Fruit fly (Drosophila melanogaster) whole organism, embryonic: ENCODE data around the gene CG17249.
A peak's percentile ranks its signal among the peaks of the same experiment; 100 is the strongest.

Experiments
- Atf-2 ChIP-seq: fragments of 200-800 bp; sonication (Bioruptor generic); optimal IDR thresholded peaks from 2 replicates; lab custom pipeline; 2016; ENCODE audit warnings: missing biosample characterization, missing genetic modification characterization
- Bgb ChIP-seq: fragments of 200-800 bp; sonication (Bioruptor generic); IDR thresholded peaks from 2 replicates; pipeline ENCODE4 v1.3.6; 2022; ENCODE audit warnings: missing biosample characterization, missing genetic modification characterization; ENCODE audit not compliant: partially characterized antibody
- CG10209 ChIP-seq: fragments of 200-800 bp; sonication (Bioruptor generic); optimal IDR thresholded peaks from 3 replicates; lab custom pipeline; 2017; ENCODE audit warnings: missing biosample characterization, mild to moderate bottlenecking, missing genetic modification characterization, missing genetic modification reagents
- CG10267 ChIP-seq: fragments of 200-800 bp; sonication (Bioruptor generic); optimal IDR thresholded peaks from 2 replicates; lab custom pipeline; 2018; ENCODE audit warnings: missing biosample characterization, mild to moderate bottlenecking, missing genetic modification characterization, moderate library complexity
- CG10321 ChIP-seq: fragments of 200-800 bp; sonication (Bioruptor generic); IDR thresholded peaks from 2 replicates; pipeline ENCODE4 v1.3.6; 2022; ENCODE audit warnings: missing biosample characterization, missing genetic modification characterization
- CG10543 ChIP-seq: fragments of 200-800 bp; sonication (Bioruptor generic); optimal IDR thresholded peaks from 3 replicates; lab custom pipeline; 2017; ENCODE audit warnings: missing biosample characterization, mild to moderate bottlenecking, missing genetic modification characterization, moderate library complexity
- CG11723 ChIP-seq: fragments of 200-800 bp; sonication (Bioruptor generic); optimal IDR thresholded peaks from 2 replicates; lab custom pipeline; 2017; ENCODE audit warnings: missing biosample characterization, mild to moderate bottlenecking, missing genetic modification characterization
- CG12104 ChIP-seq: fragments of 200-800 bp; sonication (Bioruptor generic); optimal IDR thresholded peaks from 3 replicates; lab custom pipeline; 2016; ENCODE audit warnings: missing biosample characterization, missing genetic modification characterization
- CG12299 ChIP-seq: fragments of 200-800 bp; sonication (Bioruptor generic); optimal IDR thresholded peaks from 2 replicates; lab custom pipeline; 2018; ENCODE audit warnings: missing biosample characterization, mild to moderate bottlenecking, missing genetic modification characterization
- CG14710 ChIP-seq: fragments of 200-800 bp; sonication (Bioruptor generic); optimal IDR thresholded peaks from 3 replicates; lab custom pipeline; 2019; ENCODE audit warnings: missing biosample characterization, mild to moderate bottlenecking, missing genetic modification characterization, moderate library complexity
- CG15011 ChIP-seq: fragments of 200-800 bp; sonication (Bioruptor generic); optimal IDR thresholded peaks from 3 replicates; lab custom pipeline; 2018; ENCODE audit warnings: missing biosample characterization, mild to moderate bottlenecking, missing genetic modification characterization
- CG15514 ChIP-seq: fragments of 200-800 bp; sonication (Bioruptor generic); optimal IDR thresholded peaks from 3 replicates; lab custom pipeline; 2017; ENCODE audit warnings: missing biosample characterization, missing genetic modification characterization, mild to moderate bottlenecking, moderate library complexity, missing genetic modification reagents
- CG17829 ChIP-seq: fragments of 200-800 bp; optimal IDR thresholded peaks from 2 replicates; lab custom pipeline; 2019; ENCODE audit warnings: missing biosample characterization, mild to moderate bottlenecking, missing genetic modification characterization, moderate library complexity
- CG18011 ChIP-seq: fragments of 200-800 bp; sonication (Bioruptor generic); optimal IDR thresholded peaks from 2 replicates; lab custom pipeline; 2017; ENCODE audit warnings: missing biosample characterization, missing genetic modification characterization, mild to moderate bottlenecking, moderate library complexity, missing genotype
- CG34422 ChIP-seq: fragments of 200-800 bp; sonication (Bioruptor generic); IDR thresholded peaks from 3 replicates; pipeline ENCODE4 v1.3.6; 2022; ENCODE audit warnings: missing biosample characterization, missing genetic modification characterization
- CG5180 ChIP-seq: fragments of 200-800 bp; sonication (Bioruptor generic); optimal IDR thresholded peaks from 3 replicates; lab custom pipeline; 2017; ENCODE audit warnings: missing biosample characterization, missing genetic modification characterization, mild to moderate bottlenecking, moderate library complexity, missing genetic modification reagents
- CG6854 ChIP-seq: fragments of 200-800 bp; sonication (Bioruptor generic); optimal IDR thresholded peaks from 3 replicates; lab custom pipeline; 2017; ENCODE audit warnings: missing biosample characterization, mild to moderate bottlenecking, missing genetic modification characterization
- CG8478 ChIP-seq: fragments of >200 bp; optimal IDR thresholded peaks from 2 replicates; lab custom pipeline; 2018
- CG9797 ChIP-seq: fragments of 200-800 bp; sonication (Bioruptor generic); optimal IDR thresholded peaks from 3 replicates; lab custom pipeline; 2018; ENCODE audit warnings: missing biosample characterization, mild to moderate bottlenecking, missing genetic modification characterization
- Fer1 ChIP-seq: fragments of 200-800 bp; sonication (Bioruptor generic); optimal IDR thresholded peaks from 2 replicates; lab custom pipeline; 2017; ENCODE audit warnings: missing biosample characterization, mild to moderate bottlenecking, missing genetic modification characterization
- HmgZ ChIP-seq: fragments of 200-800 bp; sonication (Bioruptor generic); optimal IDR thresholded peaks from 2 replicates; lab custom pipeline; 2018; ENCODE audit warnings: missing biosample characterization, mild to moderate bottlenecking, missing genetic modification characterization
- MESR4 ChIP-seq: fragments of 200-800 bp; sonication (Bioruptor generic); optimal IDR thresholded peaks from 2 replicates; lab custom pipeline; 2018; ENCODE audit warnings: missing biosample characterization, mild to moderate bottlenecking, missing genetic modification characterization, moderate library complexity
- Med ChIP-seq: fragments of 200-800 bp; sonication (Bioruptor generic); peaks from one replicate; lab custom pipeline; 2016; ENCODE audit warnings: missing biosample characterization, missing genetic modification characterization, mild to moderate bottlenecking, inconsistent platforms, moderate library complexity
- NC2β ChIP-seq: fragments of 200-800 bp; sonication (Bioruptor generic); optimal IDR thresholded peaks from 2 replicates; lab custom pipeline; 2016; ENCODE audit warnings: missing biosample characterization, missing genetic modification characterization
- Oli ChIP-seq: fragments of 200-800 bp; sonication (Bioruptor generic); optimal IDR thresholded peaks from 2 replicates; lab custom pipeline; 2018; ENCODE audit warnings: missing biosample characterization, mild to moderate bottlenecking, missing genetic modification characterization, moderate library complexity
- Pdp1 ChIP-seq, 2 experiments: fragments of 200-800 bp; sonication (Bioruptor generic); optimal IDR thresholded peaks; 3 replicates each; lab custom pipeline; 2016; ENCODE audit warnings: missing biosample characterization in 2 of 2, missing genetic modification characterization in 2 of 2, mild to moderate bottlenecking in 1 of 2, moderate library complexity in 1 of 2
- Sox102F ChIP-seq: fragments of 200-800 bp; sonication (Bioruptor generic); optimal IDR thresholded peaks from 2 replicates; lab custom pipeline; 2018; ENCODE audit warnings: missing biosample characterization, mild to moderate bottlenecking, missing genetic modification characterization, moderate library complexity
- Trl ChIP-seq, 3 experiments: fragments of >200 bp in 2 of 3; fragments of 200-800 bp in 1 of 3; sonication (Bioruptor generic) in 1 of 3; optimal IDR thresholded peaks; 2 replicates in 1 of 3; 3 replicates in 2 of 3; lab custom pipeline; 2016 to 2017; ENCODE audit warnings: missing biosample characterization in 1 of 3, missing genetic modification characterization in 1 of 3
- ab ChIP-seq: fragments of 200-800 bp; sonication (Bioruptor generic); optimal IDR thresholded peaks from 2 replicates; lab custom pipeline; 2016; ENCODE audit warnings: missing biosample characterization, missing genetic modification characterization
- al ChIP-seq: fragments of 200-800 bp; sonication (Bioruptor generic); IDR thresholded peaks from 2 replicates; pipeline ENCODE4 v1.3.6; 2022; ENCODE audit warnings: missing biosample characterization, missing genetic modification characterization
- ap ChIP-seq: fragments of 200-800 bp; sonication (Bioruptor generic); IDR thresholded peaks from 2 replicates; pipeline ENCODE4 v1.3.6; 2022; ENCODE audit warnings: missing biosample characterization, missing genetic modification characterization
- ara ChIP-seq: fragments of 200-800 bp; sonication (Bioruptor generic); IDR thresholded peaks from 2 replicates; pipeline ENCODE4 v1.3.6; 2022; ENCODE audit warnings: missing biosample characterization, missing genetic modification characterization
- chinmo ChIP-seq: fragments of 200-800 bp; sonication (Bioruptor generic); IDR thresholded peaks from 4 replicates; pipeline ENCODE4 v1.3.6; 2022; ENCODE audit warnings: missing biosample characterization, missing genetic modification characterization; ENCODE audit not compliant: partially characterized antibody
- dimm ChIP-seq: fragments of 200-800 bp; sonication (Bioruptor generic); IDR thresholded peaks from 2 replicates; pipeline ENCODE4 v1.3.6; 2022; ENCODE audit warnings: missing biosample characterization, missing genetic modification characterization
- dmrt99B ChIP-seq: fragments of 200-800 bp; sonication (Bioruptor generic); optimal IDR thresholded peaks from 2 replicates; lab custom pipeline; 2018; ENCODE audit warnings: missing biosample characterization, mild to moderate bottlenecking, missing genetic modification characterization, moderate library complexity
- fd3F ChIP-seq: fragments of 200-800 bp; sonication (Bioruptor generic); optimal IDR thresholded peaks from 2 replicates; lab custom pipeline; 2018; ENCODE audit warnings: missing biosample characterization, mild to moderate bottlenecking, missing genetic modification characterization, moderate library complexity
- grau ChIP-seq: fragments of 200-800 bp; optimal IDR thresholded peaks from 3 replicates; lab custom pipeline; 2019; ENCODE audit warnings: missing biosample characterization, mild to moderate bottlenecking, missing genetic modification characterization, moderate library complexity
- kni ChIP-seq: fragments of 200-800 bp; sonication (Bioruptor generic); optimal IDR thresholded peaks from 3 replicates; lab custom pipeline; 2017; ENCODE audit warnings: mild to moderate bottlenecking, missing biosample characterization, missing genetic modification reagents, missing genetic modification characterization
- lmd ChIP-seq: fragments of 200-800 bp; sonication (Bioruptor generic); IDR thresholded peaks from 2 replicates; pipeline ENCODE4 v1.3.6; 2022; ENCODE audit warnings: missing biosample characterization, missing genetic modification characterization
- luna ChIP-seq: fragments of 200-800 bp; sonication (Bioruptor generic); optimal IDR thresholded peaks from 2 replicates; lab custom pipeline; 2016; ENCODE audit warnings: missing biosample characterization, missing genetic modification characterization
- pan ChIP-seq, 4 experiments: fragments of >200 bp in 3 of 4; fragments of 200-800 bp in 1 of 4; sonication (Bioruptor generic) in 1 of 4; optimal IDR thresholded peaks in 3 of 4; IDR thresholded peaks in 1 of 4; 2 replicates each; pipeline versions ENCODE4 v1.3.6 to Lab custom; 2017 to 2022; ENCODE audit warnings: missing biosample characterization in 2 of 4, missing genetic modification characterization in 2 of 4, mixed read lengths in 1 of 4
- psq ChIP-seq: fragments of 200-800 bp; sonication (Bioruptor generic); optimal IDR thresholded peaks from 2 replicates; lab custom pipeline; 2017; ENCODE audit warnings: missing biosample characterization, missing genetic modification characterization
- pzg ChIP-seq: fragments of 200-800 bp; sonication (Bioruptor generic); optimal IDR thresholded peaks from 3 replicates; lab custom pipeline; 2018; ENCODE audit warnings: missing biosample characterization, mild to moderate bottlenecking, missing genetic modification characterization, moderate library complexity
- rib ChIP-seq: fragments of 200-800 bp; sonication (Bioruptor generic); IDR thresholded peaks from 2 replicates; pipeline ENCODE4 v1.3.6; 2022; ENCODE audit warnings: missing biosample characterization, missing genetic modification characterization
- salm ChIP-seq: fragments of 200-800 bp; sonication (Bioruptor generic); optimal IDR thresholded peaks from 2 replicates; lab custom pipeline; 2018; ENCODE audit warnings: missing biosample characterization, mild to moderate bottlenecking, missing genetic modification characterization
- schlank ChIP-seq: fragments of 200-800 bp; sonication (Bioruptor generic); optimal IDR thresholded peaks from 2 replicates; lab custom pipeline; 2018; ENCODE audit warnings: missing biosample characterization, mild to moderate bottlenecking, missing genetic modification characterization
- sens ChIP-seq: fragments of 200-800 bp; sonication (Bioruptor generic); peaks from one replicate; lab custom pipeline; 2016; ENCODE audit warnings: missing biosample characterization, missing genetic modification characterization
- sna ChIP-seq: fragments of 200-800 bp; sonication (Bioruptor generic); IDR thresholded peaks from 2 replicates; pipeline ENCODE4 v1.3.6; 2022; ENCODE audit warnings: missing biosample characterization, missing genetic modification characterization; ENCODE audit not compliant: partially characterized antibody
- tgo ChIP-seq: fragments of 200-800 bp; sonication (Bioruptor generic); IDR thresholded peaks from 3 replicates; pipeline ENCODE4 v1.3.6; 2022; ENCODE audit warnings: missing biosample characterization, missing genetic modification characterization
- vfl ChIP-seq: fragments of 200-800 bp; sonication (Bioruptor generic); optimal IDR thresholded peaks from 2 replicates; lab custom pipeline; 2016; ENCODE audit warnings: missing biosample characterization, missing genetic modification characterization

CG17249 gene

DNA sequence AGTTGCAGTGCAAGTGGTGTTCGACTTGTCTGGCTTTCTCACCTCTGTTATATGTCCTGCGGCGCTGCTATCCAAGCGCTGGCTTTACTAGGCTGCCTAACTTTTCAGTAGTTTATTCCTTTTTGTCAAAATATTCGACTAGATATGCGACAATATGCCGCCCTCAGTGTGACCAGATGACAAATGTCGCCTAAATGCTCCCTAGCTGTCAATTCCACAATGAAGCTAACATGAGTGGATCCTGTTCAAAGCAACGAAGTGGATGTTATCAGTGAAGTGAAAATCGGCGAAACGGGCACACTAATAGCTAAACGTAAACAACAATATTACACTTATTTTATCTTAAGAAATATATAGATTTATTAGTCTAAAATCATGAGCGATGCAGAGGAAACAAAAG is 17.6 kb upstream of the CG17249 start, which contains the start of the genes Srrm234 and CG7974 (continued):
- TF ChIP-seq al (GFP tag; lab: Robert Waterston, UW) (no peak), Med (GFP tag; lab: Kevin White, UChicago) (peak; percentile 78), psq (GFP tag; lab: Kevin White, UChicago) (no peak), Sox102F (GFP tag; lab: Kevin White, UChicago) (no peak), ara (GFP tag; lab: Robert Waterston, UW) (no peak), salm (tag; lab: Kevin White, UChicago) (no peak), CG10209 (GFP tag; lab: Kevin White, UChicago) (no peak), CG15011 (GFP tag; lab: Kevin White, UChicago) (no peak), Trl (optimal IDR thresholded peaks at IDR 0.05; lab: Kevin White, UChicago) (no peak), Trl (GFP tag; optimal IDR thresholded peaks at IDR 0.05; lab: Kevin White, UChicago) (no peak), CG10267 (peak; percentile 37), kni (GFP tag; lab: Kevin White, UChicago) (no peak), chinmo (0 out of 4 replicates have a peak, but pooled peaks have one; percentile 5), CG12299 (tag; lab: Kevin White, UChicago) (no peak), CG6854 (no peak), Pdp1 (GFP tag; optimal IDR thresholded peaks at IDR 0.05; lab: Kevin White, UChicago) (no peak), CG5180 (GFP tag; lab: Kevin White, UChicago) (no peak), CG34422 (no peak), CG9797 (peak; percentile 93), fd3F (GFP tag; lab: Kevin White, UChicago) (no peak), CG14710 (tag; lab: Kevin White, UChicago) (peak; percentile 49), tgo (GFP tag; lab: Robert Waterston, UW) (no peak), schlank (tag; lab: Kevin White, UChicago) (no peak), Fer1 (GFP tag; lab: Kevin White, UChicago) (peak; percentile 12), CG10543 (GFP tag; lab: Kevin White, UChicago) (no peak), sens (peak; percentile 54), ap (GFP tag; lab: Robert Waterston, UW) (no peak), CG18011 (GFP tag; lab: Kevin White, UChicago) (no peak), lmd (GFP tag; lab: Robert Waterston, UW) (no peak), rib (GFP tag; lab: Robert Waterston, UW) (no peak), pan (optimal IDR thresholded peaks at IDR 0.05; lab: Kevin White, UChicago) (no peak), pan (GFP tag; optimal IDR thresholded peaks at IDR 0.05 in 1 of 2, IDR thresholded peaks at IDR 0.05 in 1 of 2) (no peak), HmgZ (tag; lab: Kevin White, UChicago) (peak; percentile 20), CG10321 (GFP tag; lab: Robert Waterston, UW) (no peak), Oli (tag; lab: Kevin White, UChicago) (no peak), MESR4 (GFP tag; lab: Kevin White, UChicago) (peak; percentile 84), luna (GFP tag; lab: Kevin White, UChicago) (no peak), CG15514 (GFP tag; lab: Kevin White, UChicago) (peak; percentile 93), NC2β (GFP tag; lab: Kevin White, UChicago) (peak; percentile 14), CG11723 (GFP tag; lab: Kevin White, UChicago) (no peak), Bgb (GFP tag; lab: Robert Waterston, UW) (peak; percentile 38; the same call in 1 of the 2 replicates), CG12104 (GFP tag; lab: Kevin White, UChicago) (no peak), dimm (GFP tag; lab: Robert Waterston, UW) (no peak), CG17829 (peak; percentile 27), ab (GFP tag; lab: Kevin White, UChicago) (no peak), CG8478 (lab: Kevin White, UChicago) (no peak), dmrt99B (tag; lab: Kevin White, UChicago) (no peak), Atf-2 (GFP tag; lab: Kevin White, UChicago) (no peak), grau (tag; lab: Kevin White, UChicago) (peak; percentile 4), sna (GFP tag; lab: Robert Waterston, UW) (peak; percentile 39; the same call in 1 of the 2 replicates), pzg (peak; percentile 85), vfl (GFP tag; lab: Kevin White, UChicago) (no peak)
